Fruit fly (Drosophila melanogaster) whole organism, pupa: ENCODE measurements around the gene CG6830.
A peak's percentile ranks its signal among the peaks of the same experiment; 100 is the strongest.

Experiments used
- CG10348 ChIP-seq: fragments of 200-800 bp; sonication (Bioruptor generic); IDR thresholded peaks from 2 replicates; pipeline ENCODE4 v1.3.6; 2022; ENCODE audit warnings: missing biosample characterization, missing genetic modification characterization
- CG12605 ChIP-seq: fragments of 200-800 bp; sonication (Bioruptor generic); IDR thresholded peaks from 2 replicates; pipeline ENCODE4 v1.3.6; 2022; ENCODE audit warnings: missing biosample characterization, missing genetic modification characterization
- CG13204 ChIP-seq: fragments of 200-800 bp; sonication (Bioruptor generic); optimal IDR thresholded peaks from 2 replicates; lab custom pipeline; 2018; ENCODE audit warnings: missing biosample characterization, mild to moderate bottlenecking, missing genetic modification characterization, moderate library complexity
- CG14655 ChIP-seq: fragments of 200-800 bp; sonication (Bioruptor generic); optimal IDR thresholded peaks from 3 replicates; lab custom pipeline; 2017; ENCODE audit warnings: mild to moderate bottlenecking, missing biosample characterization, missing genetic modification reagents, missing genetic modification characterization
- CG15710 ChIP-seq: fragments of 200-800 bp; sonication (Bioruptor generic); optimal IDR thresholded peaks from 2 replicates; lab custom pipeline; 2018; ENCODE audit warnings: missing biosample characterization, mild to moderate bottlenecking, missing genetic modification characterization, moderate library complexity
- CG17806 ChIP-seq: fragments of 200-800 bp; sonication (Bioruptor generic); optimal IDR thresholded peaks from 2 replicates; lab custom pipeline; 2018; ENCODE audit warnings: missing biosample characterization, mild to moderate bottlenecking, missing genetic modification characterization, moderate library complexity
- CG32121 ChIP-seq: fragments of 200-800 bp; sonication (Bioruptor generic); IDR thresholded peaks from 2 replicates; pipeline ENCODE4 v1.3.6; 2022; ENCODE audit warnings: missing biosample characterization, missing genetic modification characterization
- CG34367 ChIP-seq: fragments of 200-800 bp; sonication (Bioruptor generic); optimal IDR thresholded peaks from 2 replicates; lab custom pipeline; 2018; ENCODE audit warnings: missing biosample characterization, mild to moderate bottlenecking, missing genetic modification characterization
- CG4496 ChIP-seq: fragments of 200-800 bp; sonication (Bioruptor generic); IDR thresholded peaks from 3 replicates; pipeline ENCODE4 v1.3.6; 2022; ENCODE audit warnings: missing biosample characterization, missing genetic modification characterization
- CG8159 ChIP-seq: fragments of 200-800 bp; sonication (Bioruptor generic); optimal IDR thresholded peaks from 3 replicates; lab custom pipeline; 2018; ENCODE audit warnings: missing biosample characterization, mild to moderate bottlenecking, missing genetic modification characterization, moderate library complexity
- CG8301 ChIP-seq: fragments of 200-800 bp; sonication (Bioruptor generic); optimal IDR thresholded peaks from 2 replicates; lab custom pipeline; 2018; ENCODE audit warnings: missing biosample characterization, mild to moderate bottlenecking, missing genetic modification characterization
- CG9948 ChIP-seq: fragments of 200-800 bp; sonication (Bioruptor generic); optimal IDR thresholded peaks from 2 replicates; lab custom pipeline; 2018; ENCODE audit warnings: missing biosample characterization, mild to moderate bottlenecking, missing genetic modification characterization, moderate library complexity
- D1 ChIP-seq: fragments of 200-800 bp; sonication (Bioruptor generic); optimal IDR thresholded peaks from 2 replicates; lab custom pipeline; 2018; ENCODE audit warnings: missing biosample characterization, mild to moderate bottlenecking, missing genetic modification characterization, moderate library complexity
- EcR ChIP-seq: fragments of 200-800 bp; sonication (Bioruptor generic); optimal IDR thresholded peaks from 3 replicates; lab custom pipeline; 2019; ENCODE audit warnings: missing biosample characterization, missing genetic modification characterization, mild to moderate bottlenecking, moderate library complexity, missing genetic modification reagents
- Ets98B ChIP-seq: fragments of 200-800 bp; sonication (Bioruptor generic); IDR thresholded peaks from 2 replicates; pipeline ENCODE4 v1.3.6; 2022; ENCODE audit warnings: missing biosample characterization, missing genetic modification characterization
- Pif1A ChIP-seq: fragments of 200-800 bp; sonication (Bioruptor generic); optimal IDR thresholded peaks from 3 replicates; lab custom pipeline; 2016; ENCODE audit warnings: missing biosample characterization, missing genetic modification characterization
- Pif1B ChIP-seq: fragments of 200-800 bp; sonication (Bioruptor generic); optimal IDR thresholded peaks from 3 replicates; lab custom pipeline; 2016; ENCODE audit warnings: missing biosample characterization, missing genetic modification characterization
- Snoo ChIP-seq: fragments of 200-800 bp; sonication (Bioruptor generic); optimal IDR thresholded peaks from 3 replicates; lab custom pipeline; 2017; ENCODE audit warnings: missing biosample characterization, mild to moderate bottlenecking, missing genetic modification characterization, inconsistent platforms
- fd96Ca ChIP-seq: fragments of 200-800 bp; sonication (Bioruptor generic); IDR thresholded peaks from 3 replicates; pipeline ENCODE4 v1.3.6; 2022; ENCODE audit warnings: missing biosample characterization, missing genetic modification characterization
- gl ChIP-seq: fragments of 200-800 bp; sonication (Bioruptor generic); optimal IDR thresholded peaks from 2 replicates; lab custom pipeline; 2018; ENCODE audit warnings: missing biosample characterization, mild to moderate bottlenecking, missing genetic modification characterization
- rn ChIP-seq: fragments of 200-800 bp; sonication (Bioruptor generic); IDR thresholded peaks from 2 replicates; pipeline ENCODE4 v1.3.6; 2022; ENCODE audit warnings: missing biosample characterization, missing genetic modification characterization

The CG6830 gene

DNA sequence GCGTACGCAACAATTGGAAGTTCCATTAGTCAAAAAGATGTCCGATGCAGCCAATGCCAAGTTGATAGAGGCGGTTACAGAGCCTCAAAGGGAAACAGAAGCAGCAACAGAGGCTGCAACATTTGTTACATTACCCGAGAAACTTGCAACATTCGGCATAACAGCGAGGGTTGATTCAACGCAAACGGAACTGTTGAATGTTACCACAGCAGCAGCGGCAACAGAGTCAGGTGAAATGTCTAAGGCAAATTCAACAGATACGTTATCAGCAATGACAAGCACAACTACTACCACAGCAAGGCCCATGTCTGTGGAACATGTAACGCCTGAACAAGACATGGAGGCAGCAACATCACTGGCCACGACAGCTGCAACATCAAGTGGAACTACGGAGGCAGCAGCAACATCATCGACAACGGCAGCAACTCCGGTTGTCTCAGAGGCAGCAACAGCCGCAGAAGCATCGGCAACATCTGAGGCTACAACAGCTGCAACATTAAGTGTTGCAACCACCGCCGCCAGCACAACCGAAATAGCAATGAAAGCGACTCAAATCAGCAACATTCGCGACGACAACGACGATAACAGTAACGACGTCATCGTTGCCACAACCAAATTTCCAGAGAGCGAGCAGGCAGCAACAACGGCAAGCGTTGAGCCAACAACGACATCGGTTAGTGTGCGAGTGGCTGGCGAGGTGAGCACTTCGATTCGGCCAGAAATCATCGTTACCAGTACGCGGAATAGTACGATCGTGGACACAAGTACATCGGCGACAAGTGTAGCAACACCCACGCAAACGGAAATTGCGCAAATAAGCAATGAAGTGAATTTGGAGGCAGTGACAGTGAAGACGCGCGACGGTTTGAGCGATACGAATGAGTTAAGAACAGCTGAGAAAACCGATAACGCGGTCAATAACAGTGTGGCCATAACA is 14.9 kb downstream of the CG6830 start:
- no peak for TF ChIP-seq gl (tag; lab: Kevin White, UChicago)
- peak; percentile 44 for TF ChIP-seq EcR (GFP tag; lab: Kevin White, UChicago)
- no peak for TF ChIP-seq CG12605 (GFP tag; lab: Robert Waterston, UW)

DNA sequence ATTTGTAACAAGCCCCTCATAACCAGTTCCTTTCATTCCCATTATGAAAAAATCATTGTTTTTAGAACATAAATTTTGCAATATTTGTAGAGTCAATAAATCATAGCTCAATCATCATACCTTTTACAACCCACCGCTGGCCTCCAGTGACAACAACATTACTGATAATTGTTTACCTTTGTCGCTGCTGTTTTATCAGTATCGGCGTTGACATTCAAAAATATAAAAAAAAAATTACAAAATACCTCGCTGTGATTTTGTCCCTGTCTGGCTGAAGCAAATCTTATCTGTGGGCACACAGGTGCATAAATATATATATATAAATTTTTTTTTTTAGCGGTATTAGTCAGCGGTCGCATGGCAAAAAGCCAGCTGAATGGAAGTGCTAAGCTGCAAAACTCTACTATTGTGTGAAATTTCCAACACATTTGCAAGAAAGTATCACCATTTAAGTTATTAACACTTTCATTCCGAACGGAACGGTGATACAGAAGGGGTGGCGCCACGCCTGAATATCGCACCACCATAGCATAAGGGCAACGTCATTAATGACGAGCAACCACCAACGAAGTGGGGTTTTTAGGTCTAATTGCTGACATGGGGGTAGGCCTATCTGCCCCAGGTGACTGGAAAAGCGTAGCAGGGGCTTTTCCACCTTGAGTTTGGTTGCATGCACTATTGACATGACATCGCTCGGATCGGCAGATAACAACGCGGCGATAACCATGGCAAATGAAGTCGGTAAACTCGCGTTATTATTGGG is 18.0 kb downstream of the CG6830 start:
- TF ChIP-seq CG13204 (GFP tag; lab: Kevin White, UChicago) (no peak), Pif1B (GFP tag; lab: Kevin White, UChicago) (no peak), D1 (no peak), CG8301 (no peak), fd96Ca (no peak), Pif1A (GFP tag; lab: Kevin White, UChicago) (peak; percentile 12)

DNA sequence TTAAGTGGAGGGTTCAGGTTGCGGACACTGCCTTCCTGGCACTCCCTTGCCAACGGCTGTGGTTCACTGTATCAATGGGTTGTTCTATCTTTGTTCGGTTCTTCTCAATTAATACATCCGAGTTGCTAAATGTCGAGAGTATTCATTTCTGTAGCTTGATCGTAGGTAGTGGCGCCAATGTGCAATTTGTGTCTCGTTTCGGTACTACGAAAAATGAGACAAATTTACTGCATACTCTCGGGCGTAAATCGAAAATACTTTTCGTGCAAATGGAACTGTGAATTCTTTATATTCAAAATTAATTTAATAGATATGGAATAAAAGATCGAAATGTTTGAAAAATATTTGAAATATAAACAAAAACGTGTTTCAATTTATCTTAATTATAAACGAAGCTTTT is 18.6 kb downstream of the CG6830 start:
- TF ChIP-seq CG10348 (GFP tag; lab: Robert Waterston, UW) (no peak), D1 (peak; percentile 38), Snoo (tag; lab: Kevin White, UChicago) (no peak), CG32121 (GFP tag; lab: Robert Waterston, UW) (0 out of 2 replicates have a peak, but pooled peaks have one; percentile 2)

DNA sequence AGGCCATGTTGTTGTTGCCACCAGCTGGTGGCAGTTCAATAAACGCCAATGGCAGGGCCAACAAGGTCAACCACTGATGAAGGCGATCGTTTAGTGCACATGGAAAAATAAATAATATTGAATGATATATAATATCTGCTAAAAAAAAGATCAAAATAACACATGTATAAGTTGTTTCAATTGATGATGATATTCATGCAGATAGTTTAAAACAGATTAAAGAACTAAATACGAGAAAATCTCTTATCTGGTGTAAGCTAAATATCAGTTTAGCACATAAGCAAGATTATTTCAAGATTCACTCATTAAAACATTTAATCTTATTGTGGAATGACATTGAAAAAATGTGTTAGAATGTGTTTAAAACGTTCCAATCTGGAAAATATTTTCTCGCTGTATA is 20.7 kb downstream of the CG6830 start:
- TF ChIP-seq gl (tag; lab: Kevin White, UChicago) (no peak), CG17806 (tag; lab: Kevin White, UChicago) (peak; percentile 3), Pif1A (GFP tag; lab: Kevin White, UChicago) (no peak), CG15710 (tag; lab: Kevin White, UChicago) (peak; percentile 27), CG4496 (no peak), CG13204 (GFP tag; lab: Kevin White, UChicago) (no peak), CG10348 (GFP tag; lab: Robert Waterston, UW) (no peak), EcR (GFP tag; lab: Kevin White, UChicago) (peak; percentile 63), CG32121 (GFP tag; lab: Robert Waterston, UW) (no peak), CG8159 (tag; lab: Kevin White, UChicago) (peak; percentile 44), CG8301 (no peak), CG9948 (tag; lab: Kevin White, UChicago) (peak; percentile 30)

DNA sequence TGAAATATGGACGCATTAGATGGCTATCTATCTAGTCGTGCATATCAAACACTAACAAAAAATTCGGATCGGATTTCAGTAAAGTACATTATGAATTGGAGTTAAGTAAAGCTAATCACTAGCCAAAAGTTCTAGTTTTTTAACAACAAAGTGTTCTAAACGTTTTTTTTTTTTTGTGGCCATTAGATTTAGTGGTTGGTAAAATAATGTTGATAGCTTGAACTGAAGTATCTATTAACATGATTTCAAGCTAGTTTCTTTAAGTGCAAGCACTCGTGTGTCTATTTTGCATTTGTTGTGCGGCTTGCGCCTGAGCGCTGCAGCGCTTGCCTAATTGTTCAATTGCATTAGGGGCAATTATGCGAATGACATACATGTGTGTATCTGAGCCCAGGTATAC is 21.5 kb downstream of the CG6830 start:
- no peak for TF ChIP-seq EcR (GFP tag; lab: Kevin White, UChicago)
- TF ChIP-seq CG9948 (tag; lab: Kevin White, UChicago), result no peak
- no peak for TF ChIP-seq CG12605 (GFP tag; lab: Robert Waterston, UW)
- no peak for TF ChIP-seq gl (tag; lab: Kevin White, UChicago)
- no peak for TF ChIP-seq CG10348 (GFP tag; lab: Robert Waterston, UW)
- TF ChIP-seq CG8301, result no peak
- no peak for TF ChIP-seq CG17806 (tag; lab: Kevin White, UChicago)
- TF ChIP-seq D1, result no peak
- no peak for TF ChIP-seq Pif1A (GFP tag; lab: Kevin White, UChicago)
- peak; percentile 30; the same call in 1 of the 2 replicates for TF ChIP-seq Ets98B (GFP tag; lab: Robert Waterston, UW)
- TF ChIP-seq CG4496, result no peak; the same call in 2 of the 3 replicates
- TF ChIP-seq Pif1B (GFP tag; lab: Kevin White, UChicago), result no peak
- TF ChIP-seq CG15710 (tag; lab: Kevin White, UChicago), result no peak
- TF ChIP-seq CG32121 (GFP tag; lab: Robert Waterston, UW), result peak; percentile 62
- no peak for TF ChIP-seq CG8159 (tag; lab: Kevin White, UChicago)
- no peak for TF ChIP-seq CG34367 (tag; lab: Kevin White, UChicago)

DNA sequence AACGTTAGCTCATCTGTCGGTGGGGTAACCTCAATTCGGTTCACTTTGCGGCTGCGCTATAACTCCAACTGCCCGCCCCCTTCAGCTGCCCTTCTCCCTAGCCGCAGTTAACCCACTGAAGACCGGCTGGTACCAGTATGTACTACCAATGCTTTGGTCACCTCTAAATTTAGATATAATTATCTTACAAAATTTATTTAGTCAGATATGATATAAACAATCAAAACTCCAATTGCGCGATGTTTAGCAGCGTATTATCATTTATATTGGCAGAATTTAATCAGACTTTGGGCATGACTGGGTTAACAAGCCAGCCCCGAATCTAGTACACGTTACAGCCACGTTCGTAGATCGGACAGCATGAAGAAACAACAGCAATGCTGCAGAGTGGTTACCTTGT is 22.4 kb downstream of the CG6830 start:
- TF ChIP-seq CG12605 (GFP tag; lab: Robert Waterston, UW) (peak; percentile 38; the same call in 1 of the 2 replicates), Snoo (tag; lab: Kevin White, UChicago) (no peak), CG14655 (GFP tag; lab: Kevin White, UChicago) (peak; percentile 62), CG17806 (tag; lab: Kevin White, UChicago) (peak; percentile 65), CG10348 (GFP tag; lab: Robert Waterston, UW) (no peak), CG13204 (GFP tag; lab: Kevin White, UChicago) (peak; percentile 18), EcR (GFP tag; lab: Kevin White, UChicago) (no peak), CG34367 (tag; lab: Kevin White, UChicago) (peak; percentile 47), D1 (no peak), Pif1B (GFP tag; lab: Kevin White, UChicago) (peak; percentile 44), fd96Ca (peak; percentile 76; the same call in 2 of the 3 replicates), CG8301 (peak; percentile 54), gl (tag; lab: Kevin White, UChicago) (peak; percentile 40), CG15710 (tag; lab: Kevin White, UChicago) (peak; percentile 64), CG9948 (tag; lab: Kevin White, UChicago) (peak; percentile 67), CG4496 (peak; percentile 74), Pif1A (GFP tag; lab: Kevin White, UChicago) (peak; percentile 64), Ets98B (GFP tag; lab: Robert Waterston, UW) (peak; percentile 75), rn (no peak; the same call in 1 of the 2 replicates), CG32121 (GFP tag; lab: Robert Waterston, UW) (peak; percentile 79), CG8159 (tag; lab: Kevin White, UChicago) (peak; percentile 57)
